Worm (Caenorhabditis elegans) whole organism, L1 larva: ENCODE measurements around the gene nhr-122.

ENCODE experiments used
- C16A3.4 ChIP-seq: fragments of 150-350 bp; optimal IDR thresholded peaks from 2 replicates; lab custom pipeline; 2014; ENCODE audit warnings: missing biosample characterization, missing genetic modification characterization
- aha-1 ChIP-seq: fragments of 150-350 bp; optimal IDR thresholded peaks from 2 replicates; lab custom pipeline; 2014; ENCODE audit warnings: missing biosample characterization, missing genetic modification characterization
- aly-2 ChIP-seq: fragments of 150-350 bp; optimal IDR thresholded peaks from 2 replicates; lab custom pipeline; 2014; ENCODE audit warnings: missing biosample characterization, missing genetic modification characterization
- ama-1 ChIP-seq: fragments of 150-350 bp; optimal IDR thresholded peaks from 2 replicates; lab custom pipeline; 2014
- ceh-63 ChIP-seq: fragments of 200-800 bp; sonication (Bioruptor generic); optimal IDR thresholded peaks from 2 replicates; lab custom pipeline; 2018; ENCODE audit warnings: mild to moderate bottlenecking, missing genetic modification characterization, missing compliant biosample characterization
- ceh-8 ChIP-seq: fragments of 200-800 bp; sonication (Bioruptor generic); optimal IDR thresholded peaks from 2 replicates; lab custom pipeline; 2018; ENCODE audit warnings: mild to moderate bottlenecking, missing genetic modification characterization, moderate library complexity, missing compliant biosample characterization
- ceh-90 ChIP-seq: sonication (generic microtip); optimal IDR thresholded peaks from 2 replicates; lab custom pipeline; 2016; ENCODE audit warnings: missing genetic modification characterization, missing compliant biosample characterization
- efl-1 ChIP-seq, 4 experiments: fragments of 150-350 bp; optimal IDR thresholded peaks in 3 of 4; peaks in 1 of 4; 1 replicate in 1 of 4; 2 replicates in 3 of 4; lab custom pipeline; 2014; ENCODE audit warnings: missing biosample characterization in 2 of 4, missing genetic modification characterization in 2 of 4, missing genetic modification reagents in 2 of 4
- elt-2 ChIP-seq: sonication (generic microtip); optimal IDR thresholded peaks from 2 replicates; lab custom pipeline; 2016; ENCODE audit warnings: missing genetic modification characterization, mild to moderate bottlenecking, inconsistent platforms, missing compliant biosample characterization, missing genetic modification reagents
- fkh-4 ChIP-seq: sonication (generic microtip); optimal IDR thresholded peaks from 2 replicates; lab custom pipeline; 2016; ENCODE audit warnings: missing compliant biosample characterization, missing genetic modification characterization, borderline replicate concordance
- fkh-8 ChIP-seq: sonication (generic microtip); optimal IDR thresholded peaks from 2 replicates; lab custom pipeline; 2016; ENCODE audit warnings: mild to moderate bottlenecking, missing genetic modification characterization, missing compliant biosample characterization
- hlh-4 ChIP-seq: sonication (generic microtip); optimal IDR thresholded peaks from 2 replicates; lab custom pipeline; 2016; ENCODE audit warnings: mild to moderate bottlenecking, missing genetic modification characterization, missing compliant biosample characterization
- hpl-2 ChIP-seq: fragments of 150-350 bp; optimal IDR thresholded peaks from 2 replicates; lab custom pipeline; 2014; ENCODE audit warnings: missing biosample characterization, missing genetic modification reagents, missing genetic modification characterization
- isw-1 ChIP-seq: fragments of 200-800 bp; sonication (Bioruptor generic); IDR thresholded peaks from 2 replicates; pipeline ENCODE4 v1.3.6; 2022; ENCODE audit warnings: missing genetic modification characterization, missing compliant biosample characterization
- lin-13 ChIP-seq: fragments of 150-350 bp; optimal IDR thresholded peaks from 2 replicates; lab custom pipeline; 2014; ENCODE audit warnings: missing biosample characterization, missing genetic modification reagents, missing genetic modification characterization
- lin-14 ChIP-seq: fragments of 200-800 bp; sonication (Bioruptor generic); optimal IDR thresholded peaks from 2 replicates; lab custom pipeline; 2018; ENCODE audit warnings: mild to moderate bottlenecking, missing genetic modification characterization, moderate library complexity, missing compliant biosample characterization
- lin-39 ChIP-seq: fragments of 150-350 bp; optimal IDR thresholded peaks from 2 replicates; lab custom pipeline; 2014; ENCODE audit warnings: missing biosample characterization, missing genetic modification reagents, missing genetic modification characterization
- mab-9 ChIP-seq: fragments of 200-800 bp; sonication (Bioruptor generic); IDR thresholded peaks from 2 replicates; pipeline ENCODE4 v1.3.6; 2022; ENCODE audit warnings: missing genetic modification reagents, missing genetic modification characterization, missing compliant biosample characterization
- mdl-1 ChIP-seq, 2 experiments: fragments of 150-350 bp; optimal IDR thresholded peaks; 2 replicates each; lab custom pipeline; 2014 to 2017; ENCODE audit warnings: missing biosample characterization in 2 of 2, missing genetic modification characterization in 2 of 2, inconsistent platforms in 1 of 2
- mep-1 ChIP-seq: fragments of 150-350 bp; optimal IDR thresholded peaks from 2 replicates; lab custom pipeline; 2014; ENCODE audit warnings: missing biosample characterization, missing genetic modification characterization
- nhr-12 ChIP-seq: sonication (generic microtip); optimal IDR thresholded peaks from 2 replicates; lab custom pipeline; 2017; ENCODE audit warnings: missing biosample characterization, missing genetic modification characterization
- nhr-19 ChIP-seq: fragments of 200-800 bp; sonication (Bioruptor generic); conservative IDR thresholded peaks from 2 replicates; pipeline ENCODE4 v1.3.6; 2022; ENCODE audit warnings: missing genetic modification characterization, missing compliant biosample characterization
- nhr-237 ChIP-seq: fragments of 150-350 bp; optimal IDR thresholded peaks from 2 replicates; lab custom pipeline; 2014; ENCODE audit warnings: missing biosample characterization, missing genetic modification characterization
- nhr-28 ChIP-seq: fragments of 150-350 bp; optimal IDR thresholded peaks from 2 replicates; lab custom pipeline; 2014; ENCODE audit warnings: missing biosample characterization, missing genetic modification characterization
- nhr-71 ChIP-seq: sonication (generic microtip); optimal IDR thresholded peaks from 2 replicates; lab custom pipeline; 2016; ENCODE audit warnings: mild to moderate bottlenecking, missing genetic modification characterization, moderate library complexity, missing compliant biosample characterization
- nhr-84 ChIP-seq: sonication (generic microtip); optimal IDR thresholded peaks from 2 replicates; lab custom pipeline; 2017; ENCODE audit warnings: missing biosample characterization, missing genetic modification characterization
- nhr-90 ChIP-seq: sonication (generic microtip); optimal IDR thresholded peaks from 2 replicates; lab custom pipeline; 2016; ENCODE audit warnings: mild to moderate bottlenecking, missing genetic modification characterization, missing compliant biosample characterization; ENCODE audit not compliant: poor library complexity
- pag-3 ChIP-seq: sonication (generic microtip); optimal IDR thresholded peaks from 2 replicates; lab custom pipeline; 2017; ENCODE audit warnings: missing genetic modification characterization, mild to moderate bottlenecking, missing compliant biosample characterization, antibody characterized with exemption, borderline replicate concordance; ENCODE audit not compliant: insufficient read depth
- pax-3 ChIP-seq: fragments of 200-800 bp; sonication (Bioruptor generic); optimal IDR thresholded peaks from 2 replicates; lab custom pipeline; 2018; ENCODE audit warnings: mild to moderate bottlenecking, missing genetic modification characterization, moderate library complexity, missing compliant biosample characterization
- pqm-1 ChIP-seq: sonication (generic microtip); optimal IDR thresholded peaks from 3 replicates; lab custom pipeline; 2017; ENCODE audit warnings: missing biosample characterization, missing genetic modification characterization
- rnt-1 ChIP-seq: sonication (generic microtip); optimal IDR thresholded peaks from 2 replicates; lab custom pipeline; 2016; ENCODE audit warnings: mild to moderate bottlenecking, missing genetic modification characterization, moderate library complexity, missing compliant biosample characterization
- snpc-4 ChIP-seq: fragments of 150-350 bp; optimal IDR thresholded peaks from 2 replicates; lab custom pipeline; 2014; ENCODE audit warnings: missing biosample characterization, missing genetic modification characterization
- sup-37 ChIP-seq: fragments of 200-800 bp; sonication (Bioruptor generic); optimal IDR thresholded peaks from 2 replicates; lab custom pipeline; 2018; ENCODE audit warnings: mild to moderate bottlenecking, missing genetic modification characterization, missing compliant biosample characterization
- swsn-7 ChIP-seq: sonication (generic microtip); optimal IDR thresholded peaks from 2 replicates; lab custom pipeline; 2016; ENCODE audit warnings: missing genetic modification characterization, missing compliant biosample characterization
- tbx-2 ChIP-seq: sonication (generic microtip); optimal IDR thresholded peaks from 2 replicates; lab custom pipeline; 2016; ENCODE audit warnings: missing genetic modification characterization, missing compliant biosample characterization
- unc-130 ChIP-seq: fragments of 150-350 bp; optimal IDR thresholded peaks from 2 replicates; lab custom pipeline; 2017; ENCODE audit warnings: missing biosample characterization, missing genetic modification characterization, inconsistent platforms
- unc-30 ChIP-seq: sonication (generic microtip); optimal IDR thresholded peaks from 2 replicates; lab custom pipeline; 2017; ENCODE audit warnings: missing biosample characterization, missing genetic modification characterization
- xbp-1 ChIP-seq: sonication (generic microtip); optimal IDR thresholded peaks from 2 replicates; lab custom pipeline; 2016; ENCODE audit warnings: missing genetic modification characterization, missing compliant biosample characterization
- zip-4 ChIP-seq: fragments of 200-800 bp; sonication (Bioruptor generic); optimal IDR thresholded peaks from 2 replicates; lab custom pipeline; 2018; ENCODE audit warnings: mild to moderate bottlenecking, missing genetic modification characterization, moderate library complexity, missing compliant biosample characterization
- ztf-11 ChIP-seq, 2 experiments: sonication (generic microtip); optimal IDR thresholded peaks; 2 replicates each; lab custom pipeline; 2016 to 2017; ENCODE audit warnings: missing genetic modification characterization in 2 of 2, missing biosample characterization in 1 of 2, missing compliant biosample characterization in 1 of 2

nhr-122 gene

ce11 chrIV:1623712-1624111, 10.0 kb downstream of the nhr-122 start, which contains the start of gene nhr-87 (continued):
- TF ChIP-seq unc-130 (tag; lab: Kevin White, UChicago) = peak; percentile 59
- peak; percentile 24 for TF ChIP-seq C16A3.4 (tag; lab: Kevin White, UChicago)
- peak; percentile 89 for TF ChIP-seq lin-39 (tag; lab: Kevin White, UChicago)
- peak; percentile 87 for TF ChIP-seq pag-3
- TF ChIP-seq zip-4 (GFP tag; lab: Kevin White, UChicago) = no peak
- TF ChIP-seq swsn-7 (tag; lab: Kevin White, UChicago) = peak; percentile 55
- TF ChIP-seq ceh-63 (GFP tag; lab: Kevin White, UChicago) = no peak
- TF ChIP-seq nhr-90 (tag; lab: Kevin White, UChicago) = peak; percentile 51
- TF ChIP-seq sup-37 = no peak
- TF ChIP-seq hlh-4 (tag; lab: Kevin White, UChicago) = no peak
- TF ChIP-seq xbp-1 (tag; lab: Kevin White, UChicago) = peak; percentile 38
- TF ChIP-seq mdl-1 (tag; optimal IDR thresholded peaks at IDR 0.05; lab: Kevin White, UChicago) = peak in 1 of 2 experiments; percentile 66
- no peak for TF ChIP-seq pqm-1
- TF ChIP-seq elt-2 = no peak
- TF ChIP-seq nhr-19 (GFP tag; lab: Robert Waterston, UW) = peak; percentile 81
- TF ChIP-seq efl-1 (optimal IDR thresholded peaks at IDR 0.05; lab: Kevin White, UChicago) = peak; percentile 18 to 44
- peak; percentile 21 to 83 for TF ChIP-seq efl-1 (GFP tag; optimal IDR thresholded peaks at IDR 0.05 in 1 of 2; lab: Kevin White, UChicago)

- TF ChIP-seq unc-130 (tag; lab: Kevin White, UChicago) = no peak
- TF ChIP-seq nhr-28 (tag; lab: Kevin White, UChicago) = peak; percentile 24
- no peak for TF ChIP-seq sup-37
- TF ChIP-seq nhr-12 = peak; percentile 53
Observed at ce11 chrIV:1624447-1624846, 10.8 kb downstream of the nhr-122 start.

- TF ChIP-seq fkh-8 (tag; lab: Kevin White, UChicago) = no peak
- TF ChIP-seq mdl-1 (tag; optimal IDR thresholded peaks at IDR 0.05; lab: Kevin White, UChicago) = no peak
- no peak for TF ChIP-seq mab-9 (GFP tag; lab: Robert Waterston, UW)
- no peak for TF ChIP-seq ama-1 (lab: Kevin White, UChicago)
- no peak for TF ChIP-seq rnt-1 (tag; lab: Kevin White, UChicago)
- no peak for TF ChIP-seq aha-1 (tag; lab: Kevin White, UChicago)
- no peak for TF ChIP-seq lin-13
- TF ChIP-seq isw-1 = no peak
- TF ChIP-seq ztf-11 (tag; optimal IDR thresholded peaks at IDR 0.05; lab: Kevin White, UChicago) = no peak
- TF ChIP-seq unc-30 (tag; lab: Kevin White, UChicago) = no peak
- no peak for TF ChIP-seq tbx-2 (tag; lab: Kevin White, UChicago)
- TF ChIP-seq aly-2 (tag; lab: Kevin White, UChicago) = no peak
- no peak for TF ChIP-seq nhr-28 (tag; lab: Kevin White, UChicago)
- no peak for TF ChIP-seq mep-1 (tag; lab: Kevin White, UChicago)
- no peak for TF ChIP-seq elt-2
Observed at ce11 chrIV:1626342-1626855, 12.7 kb downstream of the nhr-122 start, which contains the start of gene nhr-146. Gene nhr-146 (plus strand): TSS chrIV:1626805.

DNA sequence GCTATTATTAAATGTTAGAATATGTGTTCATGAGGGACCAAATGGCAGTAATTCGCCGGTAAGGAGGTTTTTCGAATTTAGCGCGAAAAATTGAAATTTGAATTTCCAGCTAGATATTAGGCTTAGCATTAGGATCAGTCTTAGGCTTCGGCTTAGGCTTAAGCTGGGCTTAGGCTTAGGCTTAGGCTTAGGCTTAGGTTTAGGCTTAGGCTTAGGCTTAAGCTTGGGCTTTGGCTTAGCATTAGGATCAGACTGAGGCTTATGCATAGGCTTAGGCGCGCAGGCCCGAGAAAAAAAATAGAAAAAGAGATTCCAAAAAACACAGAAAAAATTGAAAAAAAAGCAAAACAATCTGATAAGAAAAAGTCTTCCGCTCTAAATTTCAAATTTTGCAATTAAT, 14.6 kb downstream of the nhr-122 start:
- TF ChIP-seq nhr-71 (tag; lab: Kevin White, UChicago) (no peak), hpl-2 (GFP tag; lab: Kevin White, UChicago) (no peak), mdl-1 (tag; optimal IDR thresholded peaks at IDR 0.05; lab: Kevin White, UChicago) (no peak), nhr-28 (tag; lab: Kevin White, UChicago) (no peak), lin-14 (GFP tag; lab: Kevin White, UChicago) (no peak), snpc-4 (no peak), nhr-237 (tag; lab: Kevin White, UChicago) (no peak), ceh-90 (tag; lab: Kevin White, UChicago) (no peak), fkh-4 (tag; lab: Kevin White, UChicago) (no peak), nhr-84 (tag; lab: Kevin White, UChicago) (no peak), pax-3 (no peak), fkh-8 (tag; lab: Kevin White, UChicago) (no peak), sup-37 (no peak), ceh-8 (no peak)
